Fruit fly (Drosophila melanogaster): ENCODE measurements around the gene CG42814.

dm6 chr3R:27229368-27229767 lies at the start of gene CG42814:
- TF ChIP-seq CG34367 (tag; optimal IDR thresholded peaks at IDR 0.05) (no peak), Snoo (tag; optimal IDR thresholded peaks at IDR 0.05) (no peak), EcR (GFP tag; optimal IDR thresholded peaks at IDR 0.05) (no peak), CG9948 (tag; optimal IDR thresholded peaks at IDR 0.05) (no peak), Pif1A (GFP tag; optimal IDR thresholded peaks at IDR 0.05) (no peak), gl (tag; optimal IDR thresholded peaks at IDR 0.05) (no peak), fd96Ca (GFP tag; IDR thresholded peaks at IDR 0.05) (no peak), CG4496 (GFP tag; IDR thresholded peaks at IDR 0.05) (no peak), CG17806 (tag; optimal IDR thresholded peaks at IDR 0.05) (no peak), CG12605 (GFP tag; IDR thresholded peaks at IDR 0.05) (no peak), CG14655 (GFP tag; optimal IDR thresholded peaks at IDR 0.05) (no peak), CG13204 (GFP tag; optimal IDR thresholded peaks at IDR 0.05) (no peak), rn (GFP tag; IDR thresholded peaks at IDR 0.05) (no peak), CG10348 (GFP tag; IDR thresholded peaks at IDR 0.05) (no peak)

Measured in whole organism, pupa.